Fruit fly (Drosophila melanogaster): ENCODE results near the gene Rab1.
A peak's percentile ranks its signal among the peaks of the same experiment; 100 is the strongest.

The Rab1 gene

DNA sequence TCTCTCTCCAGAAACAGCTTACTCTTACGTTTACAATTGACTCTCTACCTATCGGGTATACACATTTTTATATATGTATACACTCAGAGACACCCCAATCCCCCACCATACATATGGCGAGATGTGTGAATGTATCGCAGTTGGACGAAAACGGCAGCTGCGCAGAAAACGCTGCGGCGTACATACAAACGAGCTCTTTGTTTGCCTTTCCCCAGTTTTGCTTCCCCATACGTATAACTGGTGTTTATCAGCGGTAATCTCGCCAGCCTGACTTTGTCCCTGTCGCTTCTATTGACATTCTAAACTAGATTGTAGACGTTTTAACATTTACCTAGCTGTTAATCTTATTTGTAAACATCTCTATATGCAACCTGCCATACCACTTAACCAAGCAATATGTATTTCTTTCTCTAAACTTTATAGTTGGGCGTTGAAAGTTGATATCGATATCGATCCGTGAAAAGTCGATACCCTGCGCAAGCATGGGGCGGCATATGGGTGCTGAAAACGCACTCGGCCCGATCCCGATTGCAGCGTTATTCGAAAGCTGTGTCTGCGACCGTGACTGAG lies 28.6 kb upstream of the Rab1 start (continued):
- TF ChIP-seq CG18476 (GFP tag; optimal IDR thresholded peaks at IDR 0.05) (peak; percentile 64), NC2β (GFP tag; optimal IDR thresholded peaks at IDR 0.05) (no peak), CkIIα-i1 (GFP tag; IDR thresholded peaks at IDR 0.05) (no peak), sd (tag; optimal IDR thresholded peaks at IDR 0.05) (peak; percentile 53), Dip3 (GFP tag; optimal IDR thresholded peaks at IDR 0.05) (no peak), run (tag; optimal IDR thresholded peaks at IDR 0.05) (peak; percentile 11), Dp (GFP tag; optimal IDR thresholded peaks at IDR 0.05) (no peak), CG11695 (GFP tag; IDR thresholded peaks at IDR 0.05) (no peak), CG9817 (tag; optimal IDR thresholded peaks at IDR 0.05) (no peak), bcd (GFP tag; optimal IDR thresholded peaks at IDR 0.05) (peak; percentile 45), CG18764 (GFP tag; optimal IDR thresholded peaks at IDR 0.05) (peak; percentile 72), Elba2 (GFP tag; optimal IDR thresholded peaks at IDR 0.05) (no peak), pan (optimal IDR thresholded peaks at IDR 0.05) (no peak), pan (GFP tag; optimal IDR thresholded peaks at IDR 0.05 in 1 of 2, IDR thresholded peaks at IDR 0.05 in 1 of 2) (no peak), CG1233 (GFP tag; optimal IDR thresholded peaks at IDR 0.05) (peak; percentile 91), CG11093 (GFP tag; IDR thresholded peaks at IDR 0.05) (no peak), CrebB (tag; optimal IDR thresholded peaks at IDR 0.05) (peak; percentile 86), Xbp1 (GFP tag; optimal IDR thresholded peaks at IDR 0.05) (no peak), gsb (GFP tag; IDR thresholded peaks at IDR 0.05) (no peak), HLH54F (GFP tag; optimal IDR thresholded peaks at IDR 0.05) (no peak), Usf (GFP tag; optimal IDR thresholded peaks at IDR 0.05) (no peak), CG17802 (tag; optimal IDR thresholded peaks at IDR 0.05) (no peak), CG4617 (GFP tag; optimal IDR thresholded peaks at IDR 0.05; ENCODE audit: borderline replicate concordance) (no peak), Hr3 (GFP tag; optimal IDR thresholded peaks at IDR 0.05) (no peak), so (GFP tag; IDR thresholded peaks at IDR 0.05) (no peak), ems (GFP tag; optimal IDR thresholded peaks at IDR 0.05) (no peak), CG4424 (GFP tag; optimal IDR thresholded peaks at IDR 0.05) (peak; percentile 2), CG8089 (GFP tag; optimal IDR thresholded peaks at IDR 0.05) (peak; percentile 75), otp (GFP tag; IDR thresholded peaks at IDR 0.05) (no peak), Hr78 (GFP tag; optimal IDR thresholded peaks at IDR 0.05) (peak in 1 of 2 experiments; percentile 35), CG7839 (tag; optimal IDR thresholded peaks at IDR 0.05) (peak; percentile 39), Rx (GFP tag; IDR thresholded peaks at IDR 0.05) (no peak), crp (GFP tag; optimal IDR thresholded peaks at IDR 0.05) (peak in 1 of 2 experiments; percentile 40), Dek (tag; optimal IDR thresholded peaks at IDR 0.05) (peak; percentile 51), CG5180 (GFP tag; optimal IDR thresholded peaks at IDR 0.05) (peak; percentile 79), CG17385 (GFP tag; optimal IDR thresholded peaks at IDR 0.05) (peak; percentile 69), BEAF-32 (GFP tag; optimal IDR thresholded peaks at IDR 0.05) (no peak), Nf-YC (tag; optimal IDR thresholded peaks at IDR 0.05) (peak; percentile 45), tgo (GFP tag; IDR thresholded peaks at IDR 0.05) (no peak), z (GFP tag; IDR thresholded peaks at IDR 0.05) (no peak), HHEX (GFP tag; optimal IDR thresholded peaks at IDR 0.05) (peak; percentile 75), Sox100B (GFP tag; optimal IDR thresholded peaks at IDR 0.05) (peak; percentile 83), CG2120 (GFP tag; optimal IDR thresholded peaks at IDR 0.05) (peak; percentile 73), CG16815 (GFP tag; optimal IDR thresholded peaks at IDR 0.05) (no peak), cato (GFP tag; optimal IDR thresholded peaks at IDR 0.05; ENCODE audit: borderline replicate concordance) (peak; percentile 19), Lim3 (GFP tag; IDR thresholded peaks at IDR 0.05) (no peak), CG13894 (tag; optimal IDR thresholded peaks at IDR 0.05) (peak; percentile 66), CG6765 (GFP tag; optimal IDR thresholded peaks at IDR 0.05) (peak; percentile 41), CG10274 (GFP tag; optimal IDR thresholded peaks at IDR 0.05) (peak; percentile 97)

Measured in whole organism, embryonic.